Worm (Caenorhabditis elegans): ENCODE results near the gene flp-23.

- TF ChIP-seq nhr-12 (tag; optimal IDR thresholded peaks at IDR 0.05) (no peak), unc-39 (tag; optimal IDR thresholded peaks at IDR 0.05) (no peak), elt-1 (tag; optimal IDR thresholded peaks at IDR 0.05) (no peak), ama-1 (optimal IDR thresholded peaks at IDR 0.05) (no peak), nhr-237 (tag; optimal IDR thresholded peaks at IDR 0.05) (no peak), ZK546.5 (tag; optimal IDR thresholded peaks at IDR 0.05) (no peak)
These were observed 27.8 kb downstream of the flp-23 start for ce11 chrIII:8678371-8678770.
